Worm (Caenorhabditis elegans) whole organism, L1 larva: ENCODE measurements around the gene T10C6.16.

Source experiments
- C16A3.4 ChIP-seq: fragments of 150-350 bp; optimal IDR thresholded peaks from 2 replicates; lab custom pipeline; 2014; ENCODE audit warnings: missing biosample characterization, missing genetic modification characterization
- Y116A8C.19 ChIP-seq: sonication (generic microtip); optimal IDR thresholded peaks from 2 replicates; lab custom pipeline; 2016; ENCODE audit warnings: missing compliant biosample characterization, missing genetic modification characterization, borderline replicate concordance
- alr-1 ChIP-seq: fragments of 200-800 bp; sonication (Bioruptor generic); optimal IDR thresholded peaks from 2 replicates; lab custom pipeline; 2018; ENCODE audit warnings: borderline replicate concordance, mild to moderate bottlenecking, missing genetic modification characterization, missing compliant biosample characterization
- ceh-8 ChIP-seq: fragments of 200-800 bp; sonication (Bioruptor generic); optimal IDR thresholded peaks from 2 replicates; lab custom pipeline; 2018; ENCODE audit warnings: mild to moderate bottlenecking, missing genetic modification characterization, moderate library complexity, missing compliant biosample characterization
- dsc-1 ChIP-seq: sonication (generic microtip); optimal IDR thresholded peaks from 2 replicates; lab custom pipeline; 2016; ENCODE audit warnings: mild to moderate bottlenecking, missing genetic modification characterization, missing compliant biosample characterization
- efl-1 ChIP-seq, 4 experiments: fragments of 150-350 bp; optimal IDR thresholded peaks in 3 of 4; peaks in 1 of 4; 1 replicate in 1 of 4; 2 replicates in 3 of 4; lab custom pipeline; 2014; ENCODE audit warnings: missing biosample characterization in 2 of 4, missing genetic modification characterization in 2 of 4, missing genetic modification reagents in 2 of 4
- elt-2 ChIP-seq: sonication (generic microtip); optimal IDR thresholded peaks from 2 replicates; lab custom pipeline; 2016; ENCODE audit warnings: missing genetic modification characterization, mild to moderate bottlenecking, inconsistent platforms, missing compliant biosample characterization, missing genetic modification reagents
- fos-1 ChIP-seq: fragments of 150-350 bp; optimal IDR thresholded peaks from 2 replicates; lab custom pipeline; 2014; ENCODE audit warnings: missing biosample characterization, missing genetic modification characterization
- grh-1 ChIP-seq: fragments of 200-800 bp; sonication (Bioruptor generic); IDR thresholded peaks from 2 replicates; pipeline ENCODE4 v1.3.6; 2022; ENCODE audit warnings: missing genetic modification reagents, missing genetic modification characterization, missing compliant biosample characterization
- hlh-17 ChIP-seq: fragments of 200-800 bp; sonication (Bioruptor generic); optimal IDR thresholded peaks from 2 replicates; lab custom pipeline; 2018; ENCODE audit warnings: missing genetic modification characterization, mild to moderate bottlenecking, missing compliant biosample characterization, moderate library complexity, borderline replicate concordance
- hlh-4 ChIP-seq: sonication (generic microtip); optimal IDR thresholded peaks from 2 replicates; lab custom pipeline; 2016; ENCODE audit warnings: mild to moderate bottlenecking, missing genetic modification characterization, missing compliant biosample characterization
- isw-1 ChIP-seq: fragments of 200-800 bp; sonication (Bioruptor generic); IDR thresholded peaks from 2 replicates; pipeline ENCODE4 v1.3.6; 2022; ENCODE audit warnings: missing genetic modification characterization, missing compliant biosample characterization
- lin-35 ChIP-seq, 2 experiments: fragments of 150-350 bp; optimal IDR thresholded peaks; 2 replicates each; lab custom pipeline; 2014; ENCODE audit warnings: missing biosample characterization in 2 of 2, missing genetic modification characterization in 2 of 2, missing genetic modification reagents in 2 of 2
- mep-1 ChIP-seq: fragments of 150-350 bp; optimal IDR thresholded peaks from 2 replicates; lab custom pipeline; 2014; ENCODE audit warnings: missing biosample characterization, missing genetic modification characterization
- nhr-237 ChIP-seq: fragments of 150-350 bp; optimal IDR thresholded peaks from 2 replicates; lab custom pipeline; 2014; ENCODE audit warnings: missing biosample characterization, missing genetic modification characterization
- nhr-47 ChIP-seq: sonication (generic microtip); optimal IDR thresholded peaks from 2 replicates; lab custom pipeline; 2016; ENCODE audit warnings: mild to moderate bottlenecking, missing genetic modification characterization, moderate library complexity, missing compliant biosample characterization
- nhr-84 ChIP-seq: sonication (generic microtip); optimal IDR thresholded peaks from 2 replicates; lab custom pipeline; 2017; ENCODE audit warnings: missing biosample characterization, missing genetic modification characterization
- nhr-85 ChIP-seq: sonication (generic microtip); peaks from one replicate; lab custom pipeline; 2016; ENCODE audit warnings: missing genetic modification characterization, inconsistent platforms, missing compliant biosample characterization
- pag-3 ChIP-seq: sonication (generic microtip); optimal IDR thresholded peaks from 2 replicates; lab custom pipeline; 2017; ENCODE audit warnings: missing genetic modification characterization, mild to moderate bottlenecking, missing compliant biosample characterization, antibody characterized with exemption, borderline replicate concordance; ENCODE audit not compliant: insufficient read depth
- pqm-1 ChIP-seq: sonication (generic microtip); optimal IDR thresholded peaks from 3 replicates; lab custom pipeline; 2017; ENCODE audit warnings: missing biosample characterization, missing genetic modification characterization
- skn-1 ChIP-seq: fragments of 150-350 bp; optimal IDR thresholded peaks from 2 replicates; lab custom pipeline; 2014; ENCODE audit warnings: missing biosample characterization, missing genetic modification characterization
- snpc-4 ChIP-seq: fragments of 150-350 bp; optimal IDR thresholded peaks from 2 replicates; lab custom pipeline; 2014; ENCODE audit warnings: missing biosample characterization, missing genetic modification characterization
- snu-23 ChIP-seq: sonication (generic microtip); optimal IDR thresholded peaks from 2 replicates; lab custom pipeline; 2016; ENCODE audit warnings: missing genetic modification characterization, missing compliant biosample characterization
- sox-4 ChIP-seq: sonication (generic microtip); optimal IDR thresholded peaks from 2 replicates; lab custom pipeline; 2016; ENCODE audit warnings: missing genetic modification characterization, missing compliant biosample characterization
- sup-37 ChIP-seq: fragments of 200-800 bp; sonication (Bioruptor generic); optimal IDR thresholded peaks from 2 replicates; lab custom pipeline; 2018; ENCODE audit warnings: mild to moderate bottlenecking, missing genetic modification characterization, missing compliant biosample characterization
- tlp-1 ChIP-seq: fragments of 150-350 bp; optimal IDR thresholded peaks from 2 replicates; lab custom pipeline; 2014; ENCODE audit warnings: missing biosample characterization, missing genetic modification characterization
- unc-86 ChIP-seq: sonication (generic microtip); optimal IDR thresholded peaks from 2 replicates; lab custom pipeline; 2016; ENCODE audit warnings: missing genetic modification characterization, missing compliant biosample characterization
- xbp-1 ChIP-seq: sonication (generic microtip); optimal IDR thresholded peaks from 2 replicates; lab custom pipeline; 2016; ENCODE audit warnings: missing genetic modification characterization, missing compliant biosample characterization
- zag-1 ChIP-seq: fragments of 150-350 bp; optimal IDR thresholded peaks from 2 replicates; lab custom pipeline; 2014; ENCODE audit warnings: missing biosample characterization, missing genetic modification characterization
- zip-4 ChIP-seq: fragments of 200-800 bp; sonication (Bioruptor generic); optimal IDR thresholded peaks from 2 replicates; lab custom pipeline; 2018; ENCODE audit warnings: mild to moderate bottlenecking, missing genetic modification characterization, moderate library complexity, missing compliant biosample characterization

The T10C6.16 gene

DNA sequence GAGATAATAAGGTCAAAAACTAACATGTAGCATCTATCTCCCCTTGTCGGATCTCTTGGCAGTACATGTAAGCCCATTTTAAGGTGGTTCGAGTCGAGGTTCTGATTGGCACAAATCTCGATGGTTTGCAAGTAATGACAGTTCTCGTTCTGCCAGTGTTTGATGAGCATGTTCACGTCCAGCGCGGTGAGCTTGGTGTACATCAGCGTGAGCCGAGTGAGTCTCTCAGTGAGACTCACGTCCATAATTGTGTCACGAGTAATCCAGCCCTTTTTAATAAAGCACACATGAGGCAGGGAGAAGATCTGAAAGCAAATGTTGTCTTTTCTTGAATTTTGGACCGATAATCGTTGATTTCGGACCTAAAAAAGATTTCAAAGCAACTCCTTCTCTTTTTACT, at the start of gene T10C6.16:
Gene T10C6.16 (minus strand): TSS at position 245 of the 400 bp plus-strand sequence.
- TF ChIP-seq nhr-84 (tag; lab: Kevin White, UChicago) (no peak), nhr-85 (tag; lab: Kevin White, UChicago) (peak; percentile 18)

DNA sequence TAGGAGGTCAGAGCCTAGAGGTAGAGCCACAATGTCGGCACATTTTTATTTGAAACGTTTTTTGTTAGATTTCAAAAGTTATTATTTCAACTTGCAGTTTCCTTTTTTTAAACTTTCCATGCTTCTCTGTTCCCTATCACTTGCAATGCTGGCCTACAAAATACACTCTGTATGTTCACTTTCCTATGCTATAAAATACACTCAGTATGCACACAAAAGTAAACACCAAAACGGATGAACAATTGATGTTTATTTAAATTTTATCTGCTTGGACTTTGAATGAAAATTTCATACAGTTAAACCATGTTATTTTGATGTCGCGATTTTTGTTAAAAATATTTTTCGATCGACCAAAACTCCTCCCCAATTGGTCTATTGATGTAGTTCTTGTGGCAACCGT, 47.9 kb upstream of the T10C6.16 start:
- TF ChIP-seq nhr-47 (tag; lab: Kevin White, UChicago), result no peak
- no peak for TF ChIP-seq C16A3.4
- no peak for TF ChIP-seq alr-1 (tag; lab: Kevin White, UChicago)
- TF ChIP-seq ceh-8, result no peak
- TF ChIP-seq grh-1 (GFP tag; lab: Robert Waterston, UW), result no peak
- TF ChIP-seq snpc-4 (tag; lab: Kevin White, UChicago), result no peak
- TF ChIP-seq sox-4 (tag; lab: Kevin White, UChicago), result no peak
- no peak for TF ChIP-seq sup-37 (GFP tag; lab: Kevin White, UChicago)
- no peak for TF ChIP-seq zag-1 (tag; lab: Kevin White, UChicago)
- no peak for TF ChIP-seq pqm-1 (tag; lab: Kevin White, UChicago)
- TF ChIP-seq unc-86 (tag; lab: Kevin White, UChicago), result no peak
- no peak for TF ChIP-seq lin-35 (GFP tag; optimal IDR thresholded peaks at IDR 0.05; lab: Kevin White, UChicago)
- TF ChIP-seq nhr-84 (tag; lab: Kevin White, UChicago), result no peak
- no peak for TF ChIP-seq pag-3 (tag; lab: Kevin White, UChicago)
- no peak for TF ChIP-seq hlh-17 (GFP tag; lab: Kevin White, UChicago)
- TF ChIP-seq Y116A8C.19 (tag; lab: Kevin White, UChicago), result no peak
- TF ChIP-seq snu-23 (GFP tag; lab: Kevin White, UChicago), result no peak
- TF ChIP-seq, all 84 proteins: peak for 0

DNA sequence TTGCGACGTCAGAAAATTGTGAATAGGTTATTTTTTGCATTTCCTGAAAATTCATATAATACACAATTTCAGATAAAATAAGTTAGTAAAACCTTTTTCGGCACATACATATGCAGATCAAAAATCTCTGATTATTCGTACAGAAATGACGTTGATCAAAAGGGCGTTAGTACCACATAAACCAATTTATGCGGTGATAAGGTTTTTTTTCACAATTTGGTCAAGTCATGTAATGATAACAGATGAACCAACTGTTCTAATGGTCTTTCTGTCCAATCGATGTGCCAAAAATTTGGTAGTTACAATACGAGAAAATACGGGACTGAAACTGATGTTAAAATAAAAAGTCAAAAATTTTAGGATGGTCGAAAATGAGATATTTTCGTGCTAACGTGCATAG, 47.2 kb upstream of the T10C6.16 start:
- no peak for TF ChIP-seq dsc-1 (tag; lab: Kevin White, UChicago)
- TF ChIP-seq elt-2, result peak; percentile 23
- no peak for TF ChIP-seq xbp-1 (tag; lab: Kevin White, UChicago)

DNA sequence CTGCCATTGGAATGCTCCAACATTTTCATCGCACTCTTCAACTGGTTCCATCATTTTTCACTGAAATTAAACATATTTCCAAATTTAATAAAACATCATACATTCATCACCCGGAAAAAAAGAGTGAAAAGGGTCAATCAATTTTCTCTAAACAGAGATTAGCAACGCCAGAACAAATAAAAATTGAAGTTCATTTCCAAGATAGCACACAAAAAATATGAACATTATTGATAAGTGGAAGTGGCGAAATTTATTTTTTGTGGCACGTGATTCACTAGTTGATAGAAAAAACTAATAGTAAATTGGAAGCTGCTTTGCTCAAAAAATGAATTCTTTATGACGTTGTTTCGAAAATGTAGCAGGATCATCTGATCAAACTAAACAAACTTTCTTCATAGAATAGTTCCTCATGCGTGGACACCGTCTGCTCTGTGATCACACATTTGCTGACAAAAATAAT, 42.5 kb upstream of the T10C6.16 start, which contains the start of the genes F14H3.12 and srj-29:
Gene F14H3.12 (minus strand): TSS at position 74 of the 460 bp plus-strand sequence.
Gene srj-29 (plus strand): TSS at position 410 of the 460 bp plus-strand sequence.
- TF ChIP-seq skn-1, result no peak
- peak; percentile 48 for TF ChIP-seq elt-2
- TF ChIP-seq, all 84 proteins: peak for 1

DNA sequence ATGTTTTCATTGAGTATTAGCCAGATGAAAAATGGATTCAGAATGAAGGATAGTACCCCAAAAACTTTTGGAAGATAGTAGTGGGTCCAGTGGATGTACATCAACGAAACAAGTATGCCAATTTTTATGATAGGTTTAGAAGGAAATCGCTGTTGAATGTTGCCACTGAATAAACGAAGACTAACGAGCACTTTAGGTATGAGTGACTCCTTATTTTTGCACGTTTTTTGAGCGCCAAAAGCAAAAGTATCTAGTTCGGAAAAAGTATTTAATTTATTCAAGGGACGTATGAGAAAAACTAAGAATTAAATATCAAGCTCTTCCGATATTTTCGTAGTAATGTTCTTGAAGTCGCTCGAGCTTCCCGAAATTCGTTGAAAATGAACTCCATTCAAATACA, 41.1 kb upstream of the T10C6.16 start, which contains the start of gene srj-10:
Gene srj-10 (minus strand): TSS at position 101 of the 400 bp plus-strand sequence.
- no peak for TF ChIP-seq skn-1
- no peak for TF ChIP-seq tlp-1 (tag; lab: Kevin White, UChicago)
- TF ChIP-seq fos-1, result no peak
- TF ChIP-seq zip-4 (GFP tag; lab: Kevin White, UChicago), result no peak
- TF ChIP-seq snpc-4 (tag; lab: Kevin White, UChicago), result no peak
- TF ChIP-seq isw-1, result no peak
- no peak for TF ChIP-seq hlh-4 (tag; lab: Kevin White, UChicago)
- TF ChIP-seq mep-1 (tag; lab: Kevin White, UChicago), result no peak
- TF ChIP-seq, all 84 proteins: peak for 0

DNA sequence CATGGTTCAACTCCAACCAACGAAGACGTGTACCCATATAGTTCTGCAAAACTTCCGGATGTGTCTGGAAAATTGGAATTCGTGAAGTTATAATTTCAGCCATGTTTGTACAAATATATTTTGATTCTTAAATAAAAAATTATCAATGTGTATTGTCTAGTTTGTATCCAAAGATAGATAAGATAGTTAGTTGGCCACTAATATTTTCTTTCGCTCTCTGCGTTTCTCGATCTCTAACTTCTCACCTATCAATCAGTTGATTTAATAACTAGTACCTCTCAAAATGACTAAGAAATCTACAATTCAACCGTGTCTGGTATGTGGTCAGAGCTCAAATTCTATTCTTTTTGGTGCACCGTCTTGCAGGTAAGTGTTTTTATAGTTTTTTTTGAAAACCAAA, 38.4 kb upstream of the T10C6.16 start, which contains the start of gene nhr-176:
Gene nhr-176 (plus strand): TSS at position 159 of the 400 bp plus-strand sequence.
- no peak for TF ChIP-seq nhr-237
- peak; percentile 36 for TF ChIP-seq elt-2
- TF ChIP-seq Y116A8C.19 (tag; lab: Kevin White, UChicago), result no peak
- no peak for TF ChIP-seq efl-1 (optimal IDR thresholded peaks at IDR 0.05; lab: Kevin White, UChicago)
- TF ChIP-seq efl-1 (GFP tag; optimal IDR thresholded peaks at IDR 0.05 in 1 of 2; lab: Kevin White, UChicago), result peak in 1 of 2 experiments; percentile 34
